Fruit fly (Drosophila melanogaster): Measurements from ENCODE around the gene mex1.
A peak's percentile ranks its signal among the peaks of the same experiment; 100 is the strongest.

The mex1 gene

dm6 chr3L:15533402-15534129 lies 14.2 kb upstream of the mex1 start (continued):
- TF ChIP-seq CG12071 (GFP tag; optimal IDR thresholded peaks at IDR 0.05) (peak; percentile 48), twi (tag; optimal IDR thresholded peaks at IDR 0.05) (no peak), amos (GFP tag; IDR thresholded peaks at IDR 0.05; ENCODE audit: partially characterized antibody) (no peak), inv (GFP tag; IDR thresholded peaks at IDR 0.05; ENCODE audit: partially characterized antibody) (no peak), CG15514 (GFP tag; optimal IDR thresholded peaks at IDR 0.05) (no peak), NfI (GFP tag; optimal IDR thresholded peaks at IDR 0.05) (peak; percentile 36), CG10654 (GFP tag; optimal IDR thresholded peaks at IDR 0.05) (no peak), sd (tag; optimal IDR thresholded peaks at IDR 0.05) (no peak), PHDP (tag; optimal IDR thresholded peaks at IDR 0.05) (peak; percentile 33), D19B (GFP tag; optimal IDR thresholded peaks at IDR 0.05) (peak; percentile 11), CG17912 (GFP tag; optimal IDR thresholded peaks at IDR 0.05) (no peak), slou (GFP tag; optimal IDR thresholded peaks at IDR 0.05) (no peak), crol (GFP tag; IDR thresholded peaks at IDR 0.05) (no peak), CG12744 (GFP tag; optimal IDR thresholded peaks at IDR 0.05) (no peak), CG7556 (GFP tag; optimal IDR thresholded peaks at IDR 0.05) (no peak), CG14441 (GFP tag; IDR thresholded peaks at IDR 0.05) (peak; percentile 49; the same call in 1 of the 2 replicates), pho (GFP tag; optimal IDR thresholded peaks at IDR 0.05) (no peak), NFAT (GFP tag; IDR thresholded peaks at IDR 0.05) (0 out of 2 replicates have a peak, but pooled peaks have one; percentile 48), unc-4 (GFP tag; IDR thresholded peaks at IDR 0.05; ENCODE audit: partially characterized antibody) (no peak), CG7357 (GFP tag; IDR thresholded peaks at IDR 0.05) (0 out of 3 replicates have a peak, but pooled peaks have one; percentile 8), dysf (GFP tag; IDR thresholded peaks at IDR 0.05) (peak; percentile 53), NK7.1 (GFP tag; optimal IDR thresholded peaks at IDR 0.05) (no peak), phol (tag; optimal IDR thresholded peaks at IDR 0.05) (peak; percentile 10), Dip2 (GFP tag; IDR thresholded peaks at IDR 0.05) (no peak), schlank (tag; optimal IDR thresholded peaks at IDR 0.05) (no peak), fd64A (GFP tag; optimal IDR thresholded peaks at IDR 0.05) (peak; percentile 42), mam (GFP tag; optimal IDR thresholded peaks at IDR 0.05) (peak; percentile 52), H2.0 (GFP tag; IDR thresholded peaks at IDR 0.05) (peak; percentile 46; the same call in 1 of the 2 replicates), bbx (GFP tag; IDR thresholded peaks at IDR 0.05; ENCODE audit: partially characterized antibody) (no peak), CG5245 (GFP tag; optimal IDR thresholded peaks at IDR 0.05) (no peak), CG31224 (GFP tag; IDR thresholded peaks at IDR 0.05) (no peak), nerfin-2 (GFP tag; IDR thresholded peaks at IDR 0.05; ENCODE audit: partially characterized antibody) (no peak), D19A (tag; optimal IDR thresholded peaks at IDR 0.05) (peak; percentile 75), CG18619 (GFP tag; optimal IDR thresholded peaks at IDR 0.05) (no peak), CG3847 (GFP tag; IDR thresholded peaks at IDR 0.05) (no peak), Lhr (GFP tag; optimal IDR thresholded peaks at IDR 0.05) (no peak), Dll (GFP tag; IDR thresholded peaks at IDR 0.05; ENCODE audit: partially characterized antibody) (no peak), lmd (GFP tag; IDR thresholded peaks at IDR 0.05) (peak; percentile 16; the same call in 1 of the 2 replicates), lilli (GFP tag; optimal IDR thresholded peaks at IDR 0.05) (peak; percentile 29), dmrt99B (tag; optimal IDR thresholded peaks at IDR 0.05) (peak; percentile 81), CG9609 (GFP tag; optimal IDR thresholded peaks at IDR 0.05) (no peak), CG6654 (GFP tag; optimal IDR thresholded peaks at IDR 0.05) (no peak), CG12659 (GFP tag; optimal IDR thresholded peaks at IDR 0.05) (peak; percentile 31), CG15696 (tag; optimal IDR thresholded peaks at IDR 0.05) (peak; percentile 18), CG12391 (tag; optimal IDR thresholded peaks at IDR 0.05) (peak; percentile 32), croc (GFP tag; conservative IDR thresholded peaks at IDR 0.05) (no peak; the same call in 2 of the 3 replicates), CG17612 (GFP tag; IDR thresholded peaks at IDR 0.05) (no peak), ems (GFP tag; optimal IDR thresholded peaks at IDR 0.05) (peak; percentile 26), seq (GFP tag; IDR thresholded peaks at IDR 0.05) (no peak)

Data from whole organism, embryonic.